Worm (Caenorhabditis elegans) whole organism, late embryonic: Measurements from ENCODE around the gene ccr-4.

ENCODE experiments used
- ceh-14 ChIP-seq: sonication (generic microtip); optimal IDR thresholded peaks from 2 replicates; lab custom pipeline; 2016; ENCODE audit warnings: missing genotype, missing genetic modification characterization, missing compliant biosample characterization
- eyg-1 ChIP-seq: sonication (generic microtip); optimal IDR thresholded peaks from 2 replicates; lab custom pipeline; 2016; ENCODE audit warnings: missing genotype, missing genetic modification characterization, missing compliant biosample characterization
- lim-6 ChIP-seq: sonication (generic microtip); optimal IDR thresholded peaks from 2 replicates; lab custom pipeline; 2016; ENCODE audit warnings: missing genetic modification characterization, missing compliant biosample characterization
- nhr-11 ChIP-seq: fragments of 150-350 bp; optimal IDR thresholded peaks from 2 replicates; lab custom pipeline; 2014; ENCODE audit warnings: missing biosample characterization, missing genetic modification characterization
- pha-4 ChIP-seq: fragments of 150-350 bp; optimal IDR thresholded peaks from 2 replicates; lab custom pipeline; 2018; ENCODE audit warnings: missing biosample characterization, missing genetic modification reagents, missing genetic modification characterization
- pqm-1 ChIP-seq: sonication (generic microtip); optimal IDR thresholded peaks from 2 replicates; lab custom pipeline; 2016; ENCODE audit warnings: missing genetic modification characterization, missing compliant biosample characterization
- ref-2 ChIP-seq: sonication (generic microtip); optimal IDR thresholded peaks from 2 replicates; lab custom pipeline; 2016; ENCODE audit warnings: missing genetic modification characterization, missing compliant biosample characterization
- unc-55 ChIP-seq: sonication (generic microtip); optimal IDR thresholded peaks from 2 replicates; lab custom pipeline; 2017; ENCODE audit warnings: missing biosample characterization, missing genetic modification reagents, missing genetic modification characterization
- zip-5 ChIP-seq: sonication (generic microtip); optimal IDR thresholded peaks from 2 replicates; lab custom pipeline; 2016; ENCODE audit warnings: missing genetic modification characterization, missing compliant biosample characterization

DNA sequence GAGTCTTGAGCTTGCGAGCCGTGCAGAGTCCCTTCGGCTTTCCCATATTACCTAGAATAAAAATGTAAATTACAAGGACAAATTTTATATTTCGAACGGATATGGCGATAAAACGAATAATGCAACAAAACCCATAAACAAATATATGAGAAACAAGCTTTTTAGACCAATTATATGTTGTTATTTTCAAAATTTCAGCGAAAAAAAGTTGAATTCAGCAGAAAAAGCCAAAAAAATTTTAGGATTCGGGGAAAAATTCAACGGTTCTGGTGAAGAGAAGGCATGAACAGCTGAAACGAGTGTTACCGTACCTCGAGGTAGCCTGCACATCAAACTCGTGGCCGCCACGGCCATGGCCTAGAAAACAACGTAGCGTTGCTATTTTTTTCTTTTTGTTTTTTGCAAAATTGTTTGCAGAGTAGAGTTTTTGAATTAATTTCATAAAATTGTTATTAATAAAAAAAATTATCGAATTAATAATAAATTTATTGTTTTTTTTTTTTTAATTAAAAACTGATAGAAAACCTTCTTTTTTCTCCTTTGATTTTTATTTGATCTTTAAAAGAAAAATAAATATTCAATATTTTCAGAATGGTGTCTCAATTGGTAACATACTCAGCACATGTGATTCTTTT, 29.8 kb downstream of the ccr-4 start, which contains the start of the genes rps-23 and dpm-3:
- TF ChIP-seq nhr-11 (no peak), unc-55 (GFP tag; lab: Kevin White, UChicago) (peak; percentile 46), ceh-14 (tag; lab: Kevin White, UChicago) (peak; percentile 35), eyg-1 (peak; percentile 19), lim-6 (peak; percentile 84), pqm-1 (tag; lab: Kevin White, UChicago) (peak; percentile 49), ref-2 (tag; lab: Kevin White, UChicago) (peak; percentile 70), pha-4 (no peak), zip-5 (peak; percentile 94)
